Worm (Caenorhabditis elegans) whole organism, L4 larva: Measurements from ENCODE around the gene rop-1.

Source experiments
- F26F4.8 ChIP-seq: fragments of 200-800 bp; sonication (Bioruptor generic); conservative IDR thresholded peaks from 2 replicates; pipeline ENCODE4 v1.3.6; 2022; ENCODE audit warnings: missing genetic modification characterization, missing compliant biosample characterization
- F37D6.2 ChIP-seq: sonication (generic microtip); optimal IDR thresholded peaks from 2 replicates; lab custom pipeline; 2016; ENCODE audit warnings: mild to moderate bottlenecking, missing genetic modification characterization, missing compliant biosample characterization
- R02D3.7 ChIP-seq: fragments of 150-350 bp; sonication (generic microtip); optimal IDR thresholded peaks from 3 replicates; lab custom pipeline; 2014; ENCODE audit warnings: missing biosample characterization, missing genetic modification characterization
- T26A8.4 ChIP-seq: fragments of 200-800 bp; sonication (Bioruptor generic); IDR thresholded peaks from 2 replicates; pipeline ENCODE4 v1.3.6; 2022; ENCODE audit warnings: missing genetic modification characterization, missing compliant biosample characterization
- Y105C5A.15 ChIP-seq: fragments of 200-800 bp; sonication (Bioruptor generic); IDR thresholded peaks from 2 replicates; pipeline ENCODE4 v1.3.6; 2022; ENCODE audit warnings: missing genetic modification characterization, missing compliant biosample characterization
- Y75B8A.6 ChIP-seq: fragments of 200-800 bp; sonication (Bioruptor generic); IDR thresholded peaks from 2 replicates; pipeline ENCODE4 v1.3.6; 2022; ENCODE audit warnings: missing genetic modification reagents, missing genetic modification characterization, missing compliant biosample characterization
- aha-1 ChIP-seq: fragments of 150-350 bp; peaks from one replicate; lab custom pipeline; 2014; ENCODE audit warnings: missing biosample characterization, missing genetic modification characterization
- ama-1 ChIP-seq: fragments of 150-350 bp; optimal IDR thresholded peaks from 2 replicates; lab custom pipeline; 2014; ENCODE audit warnings: inconsistent platforms, mixed read lengths
- arid-1 ChIP-seq: fragments of 200-800 bp; sonication (Bioruptor generic); conservative IDR thresholded peaks from 2 replicates; pipeline ENCODE4 v1.3.6; 2022; ENCODE audit warnings: missing genetic modification reagents, missing genetic modification characterization, missing compliant biosample characterization
- ceh-20 ChIP-seq: fragments of 200-800 bp; sonication (Bioruptor generic); IDR thresholded peaks from 2 replicates; pipeline ENCODE4 v1.3.6; 2022; ENCODE audit warnings: missing genetic modification reagents, missing genetic modification characterization, missing compliant biosample characterization
- ceh-28 ChIP-seq: fragments of 150-350 bp; optimal IDR thresholded peaks from 2 replicates; lab custom pipeline; 2014; ENCODE audit warnings: missing biosample characterization, missing genetic modification reagents, missing genetic modification characterization
- ceh-32 ChIP-seq: sonication (generic microtip); optimal IDR thresholded peaks from 2 replicates; lab custom pipeline; 2016; ENCODE audit warnings: mild to moderate bottlenecking, missing genetic modification characterization, missing compliant biosample characterization; ENCODE audit not compliant: poor library complexity
- ceh-62 ChIP-seq: sonication (generic microtip); optimal IDR thresholded peaks from 2 replicates; lab custom pipeline; 2017; ENCODE audit warnings: missing biosample characterization, missing genetic modification characterization
- ceh-82 ChIP-seq: sonication (generic microtip); optimal IDR thresholded peaks from 2 replicates; lab custom pipeline; 2017; ENCODE audit warnings: missing biosample characterization, missing genetic modification characterization
- ctbp-1 ChIP-seq: fragments of 200-800 bp; sonication (Bioruptor generic); IDR thresholded peaks from 2 replicates; pipeline ENCODE4 v1.3.6; 2022; ENCODE audit warnings: missing genetic modification reagents, missing genetic modification characterization, missing compliant biosample characterization
- daf-16 ChIP-seq, 3 experiments: sonication (generic microtip); optimal IDR thresholded peaks; 2 replicates each; lab custom pipeline; 2016 to 2017; ENCODE audit warnings: missing genetic modification characterization in 3 of 3, missing genetic modification reagents in 3 of 3, mild to moderate bottlenecking in 2 of 3, missing compliant biosample characterization in 2 of 3, missing biosample characterization in 1 of 3, moderate library complexity in 1 of 3
- daf-19 ChIP-seq: fragments of 200-800 bp; sonication (Bioruptor generic); conservative IDR thresholded peaks from 2 replicates; pipeline ENCODE4 v1.3.6; 2022; ENCODE audit warnings: missing genetic modification characterization, missing compliant biosample characterization
- daf-8 ChIP-seq: fragments of 200-800 bp; sonication (Bioruptor generic); IDR thresholded peaks from 2 replicates; pipeline ENCODE4 v1.3.6; 2022; ENCODE audit warnings: missing genetic modification characterization, missing compliant biosample characterization
- dmd-6 ChIP-seq: fragments of 200-800 bp; sonication (Bioruptor generic); IDR thresholded peaks from 2 replicates; pipeline ENCODE4 v1.3.6; 2022; ENCODE audit warnings: missing genetic modification reagents, missing genetic modification characterization, missing compliant biosample characterization
- dve-1 ChIP-seq: sonication (generic microtip); optimal IDR thresholded peaks from 2 replicates; lab custom pipeline; 2017; ENCODE audit warnings: antibody characterized with exemption, mild to moderate bottlenecking, missing genetic modification characterization, missing compliant biosample characterization; ENCODE audit not compliant: insufficient read depth
- fos-1 ChIP-seq: fragments of 150-350 bp; optimal IDR thresholded peaks from 2 replicates; lab custom pipeline; 2014; ENCODE audit warnings: missing biosample characterization, missing genetic modification characterization
- hif-1 ChIP-seq, 2 experiments: sonication (generic microtip); optimal IDR thresholded peaks; 2 replicates each; lab custom pipeline; 2016 to 2017; ENCODE audit warnings: missing compliant biosample characterization in 2 of 2, missing genetic modification characterization in 2 of 2, missing genetic modification reagents in 2 of 2, missing genotype in 2 of 2, mild to moderate bottlenecking in 1 of 2
- hlh-30 ChIP-seq: sonication (generic microtip); optimal IDR thresholded peaks from 2 replicates; lab custom pipeline; 2017; ENCODE audit warnings: antibody characterized with exemption, mild to moderate bottlenecking, missing genetic modification characterization, missing compliant biosample characterization; ENCODE audit not compliant: insufficient read depth
- jun-1 ChIP-seq: fragments of 150-350 bp; optimal IDR thresholded peaks from 2 replicates; lab custom pipeline; 2014; ENCODE audit warnings: missing biosample characterization, missing genetic modification reagents, missing genetic modification characterization
- lin-1 ChIP-seq: fragments of 200-800 bp; sonication (Bioruptor generic); IDR thresholded peaks from 2 replicates; pipeline ENCODE4 v1.3.6; 2022; ENCODE audit warnings: missing genetic modification reagents, missing genetic modification characterization, missing compliant biosample characterization
- lin-13 ChIP-seq: fragments of 150-350 bp; optimal IDR thresholded peaks from 2 replicates; lab custom pipeline; 2014; ENCODE audit warnings: missing biosample characterization, missing genetic modification reagents, missing genetic modification characterization
- lin-15B ChIP-seq: fragments of 150-350 bp; sonication (generic microtip); optimal IDR thresholded peaks from 3 replicates; lab custom pipeline; 2014; ENCODE audit warnings: missing biosample characterization, missing genetic modification characterization
- lin-38 ChIP-seq: fragments of 200-800 bp; sonication (Bioruptor generic); IDR thresholded peaks from 2 replicates; pipeline ENCODE4 v1.3.6; 2022; ENCODE audit warnings: missing genetic modification reagents, missing genetic modification characterization, missing compliant biosample characterization
- lsy-2 ChIP-seq, 2 experiments: fragments of 150-350 bp in 1 of 2; sonication (generic microtip) in 1 of 2; optimal IDR thresholded peaks; 2 replicates each; lab custom pipeline; 2014 to 2017; ENCODE audit warnings: missing biosample characterization in 2 of 2, missing genetic modification characterization in 2 of 2
- mes-2 ChIP-seq: sonication (generic microtip); optimal IDR thresholded peaks from 2 replicates; lab custom pipeline; 2016; ENCODE audit warnings: missing genotype, mild to moderate bottlenecking, missing genetic modification characterization, missing compliant biosample characterization; ENCODE audit not compliant: poor library complexity, severe bottlenecking
- mxl-2 ChIP-seq: fragments of 200-800 bp; sonication (Bioruptor generic); conservative IDR thresholded peaks from 2 replicates; pipeline ENCODE4 v1.3.6; 2022; ENCODE audit warnings: missing genetic modification reagents, missing genetic modification characterization, missing compliant biosample characterization
- nhr-10 ChIP-seq: fragments of 150-350 bp; optimal IDR thresholded peaks from 2 replicates; lab custom pipeline; 2014; ENCODE audit warnings: missing biosample characterization, missing genetic modification characterization
- nhr-11 ChIP-seq: fragments of 150-350 bp; optimal IDR thresholded peaks from 2 replicates; lab custom pipeline; 2014; ENCODE audit warnings: missing biosample characterization, missing genetic modification characterization
- nhr-111 ChIP-seq: fragments of 200-800 bp; sonication (Bioruptor generic); optimal IDR thresholded peaks from 2 replicates; lab custom pipeline; 2018; ENCODE audit warnings: mild to moderate bottlenecking, missing genetic modification characterization, missing compliant biosample characterization
- nhr-237 ChIP-seq: sonication (generic microtip); optimal IDR thresholded peaks from 2 replicates; lab custom pipeline; 2017; ENCODE audit warnings: missing biosample characterization, missing genetic modification characterization
- nhr-28 ChIP-seq: fragments of 150-350 bp; optimal IDR thresholded peaks from 2 replicates; lab custom pipeline; 2014; ENCODE audit warnings: missing biosample characterization, missing genetic modification characterization
- nhr-77 ChIP-seq: fragments of 150-350 bp; optimal IDR thresholded peaks from 2 replicates; lab custom pipeline; 2014; ENCODE audit warnings: missing biosample characterization, missing genetic modification characterization
- rbr-2 ChIP-seq: sonication (generic microtip); optimal IDR thresholded peaks from 2 replicates; lab custom pipeline; 2016; ENCODE audit warnings: missing genotype, missing genetic modification characterization, missing compliant biosample characterization
- skn-1 ChIP-seq: fragments of 150-350 bp; optimal IDR thresholded peaks from 2 replicates; lab custom pipeline; 2014; ENCODE audit warnings: missing biosample characterization, missing genetic modification characterization
- unc-62 ChIP-seq, 3 experiments: fragments of 150-350 bp in 1 of 3; sonication (generic microtip); optimal IDR thresholded peaks in 2 of 3; peaks in 1 of 3; 1 replicate in 1 of 3; 2 replicates in 2 of 3; lab custom pipeline; 2014 to 2017; ENCODE audit warnings: missing biosample characterization in 3 of 3, missing genetic modification characterization in 3 of 3, missing genetic modification reagents in 3 of 3, missing genotype in 1 of 3
- zfp-2 ChIP-seq: sonication (generic microtip); optimal IDR thresholded peaks from 2 replicates; lab custom pipeline; 2016; ENCODE audit warnings: mild to moderate bottlenecking, missing genetic modification characterization, missing compliant biosample characterization
- zfp-3 ChIP-seq: fragments of 200-800 bp; sonication (Bioruptor generic); conservative IDR thresholded peaks from 2 replicates; pipeline ENCODE4 v1.3.6; 2022; ENCODE audit warnings: missing genetic modification reagents, missing genetic modification characterization, missing compliant biosample characterization
- ztf-7 ChIP-seq: fragments of 150-350 bp; optimal IDR thresholded peaks from 2 replicates; lab custom pipeline; 2014; ENCODE audit warnings: missing biosample characterization, missing genetic modification characterization

rop-1 gene

ce11 chrV:10249515-10249914, 5.3 kb downstream of the rop-1 start:
- TF ChIP-seq aha-1 (tag; lab: Kevin White, UChicago) = peak; percentile 94
- TF ChIP-seq skn-1 (tag; lab: Kevin White, UChicago) = no peak
- TF ChIP-seq daf-16 (GFP tag; optimal IDR thresholded peaks at IDR 0.05; lab: Kevin White, UChicago) = peak in 1 of 2 experiments; percentile 72
- peak; percentile 7 for TF ChIP-seq daf-16 (tag; optimal IDR thresholded peaks at IDR 0.05; lab: Kevin White, UChicago)
- TF ChIP-seq ztf-7 (tag; lab: Kevin White, UChicago) = no peak

- peak; percentile 94 for TF ChIP-seq aha-1 (tag; lab: Kevin White, UChicago)
- no peak for TF ChIP-seq daf-8 (GFP tag; lab: Robert Waterston, UW)
- peak in 1 of 2 experiments; percentile 99 for TF ChIP-seq unc-62 (GFP tag; optimal IDR thresholded peaks at IDR 0.05 in 1 of 2; lab: Kevin White, UChicago)
- TF ChIP-seq unc-62 (tag; optimal IDR thresholded peaks at IDR 0.05; lab: Kevin White, UChicago) = no peak
- TF ChIP-seq zfp-2 (tag; lab: Kevin White, UChicago) = no peak
- TF ChIP-seq ceh-32 (tag; lab: Kevin White, UChicago) = no peak
- peak; percentile 12 for TF ChIP-seq rbr-2
- TF ChIP-seq daf-16 (GFP tag; optimal IDR thresholded peaks at IDR 0.05; lab: Kevin White, UChicago) = peak in 1 of 2 experiments; percentile 48
- TF ChIP-seq daf-16 (tag; optimal IDR thresholded peaks at IDR 0.05; lab: Kevin White, UChicago) = peak; percentile 77
- TF ChIP-seq hlh-30 = peak; percentile 23
These were observed 6.4 kb downstream of the rop-1 start, which contains the start of gene akt-1 for ce11 chrV:10248255-10248979. akt-1 (plus strand) TSS chrV:10248905.

ce11 chrV:10247673-10248239, 7.1 kb downstream of the rop-1 start:
- TF ChIP-seq F26F4.8 (no peak), aha-1 (tag; lab: Kevin White, UChicago) (peak; percentile 56), daf-19 (GFP tag; lab: Robert Waterston, UW) (no peak), mxl-2 (GFP tag; lab: Robert Waterston, UW) (no peak), nhr-111 (GFP tag; lab: Kevin White, UChicago) (no peak), nhr-77 (tag; lab: Kevin White, UChicago) (no peak), T26A8.4 (GFP tag; lab: Robert Waterston, UW) (no peak), lin-13 (no peak), zfp-3 (GFP tag; lab: Robert Waterston, UW) (no peak), zfp-2 (tag; lab: Kevin White, UChicago) (no peak), ceh-82 (no peak), Y105C5A.15 (no peak), R02D3.7 (tag; lab: Kevin White, UChicago) (no peak), nhr-11 (tag; lab: Kevin White, UChicago) (no peak), fos-1 (tag; lab: Kevin White, UChicago) (no peak), ama-1 (lab: Kevin White, UChicago) (peak; percentile 23), mes-2 (tag; lab: Kevin White, UChicago) (no peak), hlh-30 (peak; percentile 51), lin-15B (tag; lab: Kevin White, UChicago) (no peak), rbr-2 (no peak), nhr-28 (peak; percentile 13), dve-1 (tag; lab: Kevin White, UChicago) (peak; percentile 6), F37D6.2 (no peak), arid-1 (GFP tag; lab: Robert Waterston, UW) (no peak), daf-8 (GFP tag; lab: Robert Waterston, UW) (no peak), nhr-237 (tag; lab: Kevin White, UChicago) (no peak), hif-1 (tag; optimal IDR thresholded peaks at IDR 0.05; lab: Kevin White, UChicago) (no peak), unc-62 (GFP tag; optimal IDR thresholded peaks at IDR 0.05 in 1 of 2; lab: Kevin White, UChicago) (peak in 1 of 2 experiments; percentile 81), unc-62 (tag; optimal IDR thresholded peaks at IDR 0.05; lab: Kevin White, UChicago) (no peak), ceh-28 (no peak), dmd-6 (GFP tag; lab: Robert Waterston, UW) (no peak), lin-1 (GFP tag; lab: Robert Waterston, UW) (no peak), ctbp-1 (GFP tag; lab: Robert Waterston, UW) (no peak), ceh-20 (GFP tag; lab: Robert Waterston, UW) (no peak), nhr-10 (no peak), jun-1 (tag; lab: Kevin White, UChicago) (no peak), lin-38 (GFP tag; lab: Robert Waterston, UW) (no peak), Y75B8A.6 (GFP tag; lab: Robert Waterston, UW) (no peak), ceh-62 (tag; lab: Kevin White, UChicago) (no peak), lsy-2 (tag; optimal IDR thresholded peaks at IDR 0.05; lab: Kevin White, UChicago) (peak in 1 of 2 experiments; percentile 25)
